ENCODE assay signal across 1 worm cellular context in the genomic region with DNA sequence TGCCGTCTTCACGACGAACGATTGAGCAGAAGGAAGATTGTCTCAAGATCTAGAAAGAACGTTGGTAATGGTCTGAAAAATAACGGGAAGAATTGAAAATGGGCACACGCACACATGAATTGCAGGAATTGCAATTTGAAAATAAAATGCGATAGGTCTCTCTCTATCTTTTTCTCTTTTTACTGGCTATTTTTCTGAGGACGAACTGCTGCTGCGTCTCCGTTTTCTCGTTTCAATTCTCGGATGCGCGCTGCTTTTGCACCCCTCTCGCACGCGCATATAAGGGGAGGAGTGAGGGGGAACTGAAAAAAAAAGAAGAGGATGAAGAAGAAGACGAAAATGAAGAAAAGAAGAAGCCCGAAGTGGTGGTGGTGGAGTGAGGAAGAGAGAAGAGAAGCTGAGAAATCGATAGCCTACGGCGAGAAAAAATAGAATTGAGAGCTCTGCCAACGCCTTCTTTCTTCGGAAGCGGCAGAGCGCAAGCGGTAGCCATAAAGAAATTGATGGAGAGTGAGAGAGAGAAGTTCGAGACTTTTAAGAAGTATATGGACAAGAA.
TF ChIP-seq lines count a peak whose summit lies in the region.

A gene (minus strand): TSS at position 51 of the 556 bp plus-strand sequence.

TF ChIP-seq in whole organism, L1 larva, 84 proteins besides CTCF, POLR2A, EP300 and RAD21 (continued from another document):
- TF ChIP-seq fkh-8 (tag; optimal IDR thresholded peaks at IDR 0.05; lab: Kevin White, UChicago), result peak; percentile 88
- no peak for TF ChIP-seq unc-30 (tag; optimal IDR thresholded peaks at IDR 0.05; lab: Kevin White, UChicago)
- TF ChIP-seq unc-62 (GFP tag; optimal IDR thresholded peaks at IDR 0.05; lab: Kevin White, UChicago), result no peak
- TF ChIP-seq nhr-77 (tag; optimal IDR thresholded peaks at IDR 0.05; lab: Kevin White, UChicago), result no peak
- no peak for TF ChIP-seq tlp-1 (tag; optimal IDR thresholded peaks at IDR 0.05; lab: Kevin White, UChicago)
- no peak for TF ChIP-seq nhr-90 (tag; optimal IDR thresholded peaks at IDR 0.05; lab: Kevin White, UChicago; ENCODE audit: poor library complexity)
- TF ChIP-seq tbx-2 (tag; optimal IDR thresholded peaks at IDR 0.05; lab: Kevin White, UChicago), result peak; percentile 47
- TF ChIP-seq lin-14 (GFP tag; optimal IDR thresholded peaks at IDR 0.05; lab: Kevin White, UChicago), result peak; percentile 95
- TF ChIP-seq unc-130 (tag; optimal IDR thresholded peaks at IDR 0.05; lab: Kevin White, UChicago), result no peak
- TF ChIP-seq zag-1 (tag; optimal IDR thresholded peaks at IDR 0.05; lab: Kevin White, UChicago), result peak; percentile 47
- no peak for TF ChIP-seq sup-37 (GFP tag; optimal IDR thresholded peaks at IDR 0.05; lab: Kevin White, UChicago)
- no peak for TF ChIP-seq unc-98 (GFP tag; IDR thresholded peaks at IDR 0.05; lab: Robert Waterston, UW)
- TF ChIP-seq mef-2 (tag; optimal IDR thresholded peaks at IDR 0.05; lab: Kevin White, UChicago), result peak; percentile 80
- TF ChIP-seq F16B12.6 (tag; optimal IDR thresholded peaks at IDR 0.05; lab: Kevin White, UChicago), result no peak
- no peak for TF ChIP-seq lir-3 (tag; optimal IDR thresholded peaks at IDR 0.05; lab: Kevin White, UChicago; ENCODE audit: poor library complexity)
- no peak for TF ChIP-seq C34B4.2 (tag; optimal IDR thresholded peaks at IDR 0.05; lab: Kevin White, UChicago)
- TF ChIP-seq swsn-7 (tag; optimal IDR thresholded peaks at IDR 0.05; lab: Kevin White, UChicago), result peak; percentile 71
- TF ChIP-seq aly-2 (tag; optimal IDR thresholded peaks at IDR 0.05; lab: Kevin White, UChicago), result no peak
